Worm (Caenorhabditis elegans) whole organism, midembryonic: Measurements from ENCODE around the gene M04D8.4.
"Not testable (repeated sequence)": the region's sequence is repeated elsewhere in the genome, so short reads cannot be mapped to it uniquely, and the experiment has no call there.

Experiments used
- T22C8.4 ChIP-seq: fragments of 200-800 bp; sonication (Bioruptor generic); IDR thresholded peaks from 2 replicates; pipeline ENCODE4 v1.3.6; 2022; ENCODE audit warnings: missing genetic modification characterization, missing compliant biosample characterization
- cog-1 ChIP-seq: sonication (generic microtip); optimal IDR thresholded peaks from 2 replicates; lab custom pipeline; 2016; ENCODE audit warnings: missing genetic modification characterization, missing compliant biosample characterization
- flt-1 ChIP-seq: fragments of 200-800 bp; sonication (Bioruptor generic); IDR thresholded peaks from 2 replicates; pipeline ENCODE4 v1.3.6; 2022; ENCODE audit warnings: missing genetic modification characterization, missing compliant biosample characterization
- klf-2 ChIP-seq: fragments of 200-800 bp; sonication (Bioruptor generic); conservative IDR thresholded peaks from 2 replicates; pipeline ENCODE4 v1.3.6; 2022; ENCODE audit warnings: missing genetic modification reagents, missing genetic modification characterization, missing compliant biosample characterization
- med-1 ChIP-seq: sonication (generic microtip); optimal IDR thresholded peaks from 2 replicates; lab custom pipeline; 2017; ENCODE audit warnings: missing genetic modification characterization, mild to moderate bottlenecking, missing compliant biosample characterization, antibody characterized with exemption, missing genetic modification reagents; ENCODE audit not compliant: insufficient read depth
- ref-1 ChIP-seq: fragments of 200-800 bp; sonication (Bioruptor generic); conservative IDR thresholded peaks from 2 replicates; pipeline ENCODE4 v1.3.6; 2022; ENCODE audit warnings: missing genetic modification reagents, missing genetic modification characterization, missing compliant biosample characterization
- tab-1 ChIP-seq: fragments of 200-800 bp; sonication (Bioruptor generic); IDR thresholded peaks from 2 replicates; pipeline ENCODE4 v1.3.6; 2022; ENCODE audit warnings: missing genetic modification characterization, missing compliant biosample characterization
- ztf-23 ChIP-seq: fragments of 200-800 bp; sonication (Bioruptor generic); IDR thresholded peaks from 2 replicates; pipeline ENCODE4 v1.3.6; 2022; ENCODE audit warnings: missing genetic modification reagents, missing genetic modification characterization, missing compliant biosample characterization
- ztf-29 ChIP-seq: fragments of 200-800 bp; sonication (Bioruptor generic); IDR thresholded peaks from 2 replicates; pipeline ENCODE4 v1.3.6; 2022; ENCODE audit warnings: missing genetic modification reagents, missing genetic modification characterization, missing compliant biosample characterization

Gene M04D8.4

DNA sequence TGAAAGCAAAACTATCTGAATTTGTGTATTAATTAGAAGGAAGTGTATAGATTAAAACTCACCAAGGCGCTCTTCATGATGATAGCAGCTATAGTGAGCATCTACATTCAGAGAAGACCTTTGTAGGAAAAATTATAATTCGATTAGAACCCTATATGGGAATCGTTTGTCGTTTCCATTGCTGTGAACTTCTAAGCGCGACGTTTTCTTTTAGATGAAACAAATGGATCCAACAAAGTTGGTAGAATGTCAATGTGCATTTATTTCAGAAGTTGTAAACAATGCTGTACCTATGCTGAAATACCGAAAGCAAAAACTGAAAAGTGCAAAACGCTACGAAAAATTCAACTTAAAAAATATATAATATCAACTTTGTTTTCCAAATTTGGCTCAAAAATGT, 25.6 kb upstream of the M04D8.4 start, which contains the start of gene T16G12.10:
T16G12.10 (minus strand) TSS at position 101 of the 400 bp plus-strand sequence.
- no peak for TF ChIP-seq ref-1 (GFP tag; lab: Robert Waterston, UW)
- no peak for TF ChIP-seq cog-1
- no peak for TF ChIP-seq klf-2 (GFP tag; lab: Robert Waterston, UW)
- TF ChIP-seq flt-1 (GFP tag; lab: Robert Waterston, UW), result no peak
- TF ChIP-seq med-1 (GFP tag; lab: Kevin White, UChicago), result no peak
- no peak for TF ChIP-seq T22C8.4 (GFP tag; lab: Robert Waterston, UW)
- no peak for TF ChIP-seq ztf-29 (GFP tag; lab: Robert Waterston, UW)
- TF ChIP-seq tab-1 (GFP tag; lab: Robert Waterston, UW), result no peak
- no peak for TF ChIP-seq ztf-23 (GFP tag; lab: Robert Waterston, UW)

DNA sequence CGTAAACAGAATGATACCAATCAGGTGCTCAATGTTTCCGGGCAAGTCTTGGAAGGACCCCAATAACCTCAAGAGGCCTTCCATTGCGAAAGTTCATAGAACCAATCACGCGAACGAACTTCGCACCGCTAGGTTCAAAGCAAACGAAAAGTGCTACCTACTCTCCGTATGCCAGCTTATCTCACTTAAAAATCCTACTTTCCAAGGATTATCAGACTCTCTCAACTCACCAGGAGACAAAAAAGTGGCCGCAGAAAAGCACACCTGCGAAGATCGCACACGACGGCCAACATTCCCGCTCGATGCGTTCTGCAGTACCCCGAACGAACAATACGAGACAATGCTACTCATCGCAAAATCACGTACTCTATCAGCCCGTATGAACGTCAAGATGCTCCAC, 22.9 kb upstream of the M04D8.4 start, which contains the start of gene T16G12.12:
T16G12.12 (plus strand) TSS at position 301 of the 400 bp plus-strand sequence.
- not testable (repeated sequence) for TF ChIP-seq flt-1 (GFP tag; lab: Robert Waterston, UW); T22C8.4 (GFP tag; lab: Robert Waterston, UW); med-1 (GFP tag; lab: Kevin White, UChicago)

DNA sequence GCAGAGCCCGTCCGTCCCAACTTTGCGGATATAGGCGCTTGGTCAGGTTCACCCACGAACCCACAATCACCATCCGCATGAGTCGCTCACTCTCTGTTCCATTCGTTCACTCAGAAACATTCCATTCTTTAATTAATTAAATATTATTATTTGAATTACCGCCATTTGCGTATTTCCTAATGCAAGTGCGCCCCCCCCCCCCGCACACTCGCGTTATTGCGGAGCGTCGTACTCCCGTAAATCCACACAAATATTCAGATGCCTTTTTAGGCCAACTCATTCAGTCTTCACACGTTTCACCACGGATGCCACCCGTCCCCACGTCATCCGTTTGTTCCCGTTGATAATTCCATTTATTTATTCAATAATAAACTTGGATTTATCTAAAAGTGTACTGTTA, 19.9 kb upstream of the M04D8.4 start, which contains the start of gene T16G12.3:
T16G12.3 (plus strand) TSS at position 301 of the 400 bp plus-strand sequence.
- not testable (repeated sequence) for TF ChIP-seq cog-1; med-1 (GFP tag; lab: Kevin White, UChicago); tab-1 (GFP tag; lab: Robert Waterston, UW)

DNA sequence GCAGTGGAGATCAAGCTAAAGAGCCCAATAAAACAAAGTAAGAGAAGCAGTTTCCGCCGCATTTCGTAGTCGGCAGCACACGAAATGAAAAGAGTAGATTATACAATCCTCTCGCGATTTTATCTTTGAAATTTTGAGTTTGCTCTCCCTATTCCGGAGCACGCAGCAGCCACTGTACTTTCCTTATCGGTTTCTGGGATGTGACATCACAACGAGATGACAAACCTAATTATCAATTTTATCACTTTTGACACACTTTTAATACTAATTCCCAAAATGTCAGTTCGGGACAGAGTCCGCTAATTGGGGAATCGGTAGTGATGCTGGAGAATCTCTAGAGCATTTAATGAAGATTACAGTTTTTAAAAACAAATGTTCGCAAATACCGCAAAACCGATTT, 19.2 kb upstream of the M04D8.4 start, which contains the start of gene T16G12.1:
T16G12.1 (minus strand) TSS at position 176 of the 400 bp plus-strand sequence.
- TF ChIP-seq ztf-23 (GFP tag; lab: Robert Waterston, UW), result no peak

DNA sequence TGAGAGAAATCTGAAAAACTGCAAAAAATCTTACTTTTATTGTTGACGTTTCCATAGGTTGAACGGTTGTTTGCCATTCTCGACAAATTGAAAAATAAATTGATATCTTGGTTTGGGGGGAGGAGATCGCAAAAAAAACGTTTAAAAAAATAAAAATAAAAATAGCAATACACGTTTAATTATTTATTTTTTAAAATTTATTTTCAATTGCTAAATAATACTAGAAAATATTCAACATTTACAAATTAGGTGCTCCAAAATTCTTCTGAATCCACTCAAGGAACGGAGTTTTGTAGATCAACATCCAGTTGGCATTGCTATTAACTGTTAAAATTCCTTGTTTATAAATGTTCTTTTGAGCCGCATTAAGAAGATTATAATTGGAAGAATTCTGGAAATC, 9.6 kb upstream of the M04D8.4 start, which contains the start of gene T16G12.7:
T16G12.7 (minus strand) TSS at position 101 of the 400 bp plus-strand sequence.
- TF ChIP-seq ztf-23 (GFP tag; lab: Robert Waterston, UW) (no peak), tab-1 (GFP tag; lab: Robert Waterston, UW) (no peak), flt-1 (GFP tag; lab: Robert Waterston, UW) (no peak), ref-1 (GFP tag; lab: Robert Waterston, UW) (no peak), T22C8.4 (GFP tag; lab: Robert Waterston, UW) (no peak), cog-1 (no peak), med-1 (GFP tag; lab: Kevin White, UChicago) (no peak), klf-2 (GFP tag; lab: Robert Waterston, UW) (no peak)

DNA sequence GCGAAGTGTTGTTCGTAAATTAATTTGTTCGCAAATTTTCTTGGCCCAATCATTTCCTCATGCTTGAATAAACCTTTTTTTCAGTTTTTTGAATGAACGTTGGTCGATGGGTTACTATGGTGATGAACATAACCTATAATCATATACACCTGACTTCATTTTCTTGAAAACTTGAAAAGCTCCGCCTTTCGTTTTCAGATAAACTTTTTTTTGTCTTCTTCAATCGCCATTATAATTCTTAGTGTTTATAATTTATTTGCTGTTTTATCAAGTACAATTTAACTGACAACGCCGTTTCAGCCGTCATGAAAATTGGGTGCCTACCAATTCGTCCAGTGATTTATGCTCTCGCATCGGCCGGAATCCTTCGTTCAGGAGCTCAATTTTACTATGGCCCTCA, 6.7 kb upstream of the M04D8.4 start, which contains the start of gene M04D8.7:
M04D8.7 (plus strand) TSS at position 301 of the 400 bp plus-strand sequence.
- TF ChIP-seq med-1 (GFP tag; lab: Kevin White, UChicago) (no peak), cog-1 (no peak), ztf-29 (GFP tag; lab: Robert Waterston, UW) (no peak), flt-1 (GFP tag; lab: Robert Waterston, UW) (no peak), tab-1 (GFP tag; lab: Robert Waterston, UW) (no peak), ztf-23 (GFP tag; lab: Robert Waterston, UW) (no peak), T22C8.4 (GFP tag; lab: Robert Waterston, UW) (no peak), klf-2 (GFP tag; lab: Robert Waterston, UW) (no peak), ref-1 (GFP tag; lab: Robert Waterston, UW) (no peak)

DNA sequence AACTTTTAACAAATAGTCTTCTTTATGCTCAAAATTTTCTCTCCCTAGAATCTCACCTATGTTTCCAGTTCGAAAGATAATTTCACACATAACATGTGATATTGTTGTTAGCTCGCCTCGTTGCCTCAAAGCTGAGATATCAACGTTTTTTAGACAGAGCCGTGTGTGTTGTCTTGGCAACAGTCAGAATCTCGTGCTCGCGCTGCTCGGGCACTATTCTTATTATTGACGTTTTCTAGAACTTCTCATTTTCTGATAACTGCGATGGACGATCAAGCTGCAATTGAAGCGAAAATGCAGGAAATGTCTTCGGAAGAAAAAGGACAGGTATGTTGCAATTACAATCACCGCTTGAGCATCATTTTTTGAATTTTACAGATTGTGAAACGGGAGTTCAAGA, 5.3 kb upstream of the M04D8.4 start, which contains the start of gene xbx-3:
xbx-3 (plus strand) TSS at position 163 of the 400 bp plus-strand sequence.
- TF ChIP-seq cog-1 (no peak), klf-2 (GFP tag; lab: Robert Waterston, UW) (no peak), ztf-29 (GFP tag; lab: Robert Waterston, UW) (no peak), tab-1 (GFP tag; lab: Robert Waterston, UW) (no peak), med-1 (GFP tag; lab: Kevin White, UChicago) (no peak), ref-1 (GFP tag; lab: Robert Waterston, UW) (no peak), T22C8.4 (GFP tag; lab: Robert Waterston, UW) (no peak), ztf-23 (GFP tag; lab: Robert Waterston, UW) (no peak), flt-1 (GFP tag; lab: Robert Waterston, UW) (no peak)

DNA sequence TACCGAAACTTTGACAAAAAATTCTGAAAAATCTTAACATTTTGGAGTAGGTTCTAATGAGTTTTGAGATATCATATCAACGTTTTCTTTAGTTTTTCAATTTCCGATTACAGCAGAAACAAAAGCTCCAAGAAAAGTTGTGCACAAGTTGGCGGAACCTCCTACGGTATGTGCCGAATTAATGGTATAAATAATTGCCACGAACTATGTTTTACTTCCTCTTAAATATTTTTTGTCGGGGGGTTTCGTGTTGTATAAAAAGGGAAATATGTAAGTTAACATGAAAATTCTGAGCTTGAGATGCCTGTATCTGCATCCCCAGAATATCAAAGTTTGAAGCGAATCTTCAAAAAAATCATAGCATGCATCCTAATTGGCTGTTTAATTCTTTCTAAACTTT, 3.4 kb upstream of the M04D8.4 start, which contains the start of gene M04D8.8:
M04D8.8 (plus strand) TSS at position 301 of the 400 bp plus-strand sequence.
- TF ChIP-seq klf-2 (GFP tag; lab: Robert Waterston, UW), result no peak
- no peak for TF ChIP-seq flt-1 (GFP tag; lab: Robert Waterston, UW)
- no peak for TF ChIP-seq ztf-23 (GFP tag; lab: Robert Waterston, UW)
- TF ChIP-seq med-1 (GFP tag; lab: Kevin White, UChicago), result no peak
- TF ChIP-seq tab-1 (GFP tag; lab: Robert Waterston, UW), result no peak
- TF ChIP-seq ref-1 (GFP tag; lab: Robert Waterston, UW), result no peak
- TF ChIP-seq cog-1, result no peak
- TF ChIP-seq T22C8.4 (GFP tag; lab: Robert Waterston, UW), result no peak
- no peak for TF ChIP-seq ztf-29 (GFP tag; lab: Robert Waterston, UW)

DNA sequence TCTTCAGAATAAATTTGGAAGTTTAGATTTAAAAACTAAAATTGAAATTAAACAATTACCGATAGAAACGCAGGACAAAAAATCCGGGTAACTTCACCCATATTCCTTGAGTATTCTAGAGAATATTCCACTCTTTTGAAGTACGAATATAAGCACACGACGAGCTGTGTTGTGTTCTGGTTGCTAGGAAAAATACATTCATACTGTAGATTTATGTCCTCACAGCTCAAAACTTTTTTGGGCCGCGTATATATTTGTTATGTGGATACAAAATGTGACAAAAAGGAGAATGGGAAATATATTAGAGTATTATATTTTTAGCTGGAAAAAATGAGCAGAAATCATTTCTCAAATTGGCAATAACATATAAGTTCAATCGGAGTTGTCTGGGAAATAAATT, 2.8 kb upstream of the M04D8.4 start, which contains the start of gene M04D8.5:
M04D8.5 (minus strand) TSS at position 101 of the 400 bp plus-strand sequence.
- TF ChIP-seq med-1 (GFP tag; lab: Kevin White, UChicago) (no peak), ztf-29 (GFP tag; lab: Robert Waterston, UW) (no peak), klf-2 (GFP tag; lab: Robert Waterston, UW) (no peak), ztf-23 (GFP tag; lab: Robert Waterston, UW) (no peak)
